7 fruit fly cellular contexts compared by ENCODE assay signal in the genomic region with DNA sequence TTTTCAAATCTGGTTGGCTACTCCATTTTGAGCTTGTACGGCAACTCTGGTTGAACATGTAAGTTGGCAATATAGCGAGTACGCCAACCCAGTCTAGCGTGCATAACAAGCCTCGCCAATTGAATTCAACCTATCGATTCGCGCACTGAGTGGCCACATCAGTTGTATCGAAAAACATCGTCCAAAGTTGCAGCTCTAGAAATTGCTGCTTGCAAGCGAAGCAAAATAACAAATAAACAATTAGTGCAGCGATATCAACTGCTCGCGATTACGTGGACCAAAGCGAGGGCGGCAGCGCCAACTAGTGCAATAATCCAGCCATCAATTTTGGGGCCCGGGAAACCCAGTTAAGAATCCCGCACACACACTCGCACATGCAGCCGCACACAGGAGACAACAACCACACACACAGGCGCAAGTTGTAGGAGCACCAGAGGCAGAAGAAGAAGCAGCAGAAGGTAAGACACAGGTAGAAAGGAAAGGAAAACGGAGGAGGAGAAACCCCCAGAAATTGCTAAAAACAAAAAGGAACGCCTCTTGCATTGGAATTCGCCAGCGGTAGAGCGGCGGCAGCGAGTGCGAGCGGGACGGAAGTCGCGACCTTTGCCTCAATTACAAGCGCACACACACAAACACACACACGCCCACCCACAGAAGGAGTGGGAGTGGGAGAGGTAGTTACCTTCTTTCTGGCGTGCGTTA.
TF ChIP-seq lines count a peak whose summit lies in the region.

No protein-coding gene starts in this region.

- peak; percentile 63 to 68 for TF ChIP-seq CTCF in S2 (optimal IDR thresholded peaks at IDR 0.05; lab: Kevin White, UChicago)
- peak; percentile 54 for TF ChIP-seq CTCF in whole organism, embryonic (GFP tag; optimal IDR thresholded peaks at IDR 0.05; lab: Kevin White, UChicago)

TF ChIP-seq in whole organism, 6 proteins besides CTCF, POLR2A, EP300 and RAD21:
- no peak for TF ChIP-seq EcR (GFP tag; optimal IDR thresholded peaks at IDR 0.05; lab: Kevin White, UChicago)
- TF ChIP-seq pan (optimal IDR thresholded peaks at IDR 0.05; lab: Kevin White, UChicago), result no peak
- TF ChIP-seq Dll (optimal IDR thresholded peaks at IDR 0.05; lab: Kevin White, UChicago), result no peak
- no peak for TF ChIP-seq psq (optimal IDR thresholded peaks at IDR 0.05; lab: Kevin White, UChicago)
- TF ChIP-seq CG8478 (optimal IDR thresholded peaks at IDR 0.05; lab: Kevin White, UChicago), result peak; percentile 49
- no peak for TF ChIP-seq usp (GFP tag; optimal IDR thresholded peaks at IDR 0.05; lab: Kevin White, UChicago)

TF ChIP-seq in whole organism, adult, 20 proteins besides CTCF, POLR2A, EP300 and RAD21 (continues in another document):
- TF ChIP-seq ovo (GFP tag; optimal IDR thresholded peaks at IDR 0.05; lab: Kevin White, UChicago) (no peak), Crg-1 (GFP tag; optimal IDR thresholded peaks at IDR 0.05; lab: Kevin White, UChicago) (peak; percentile 46), pad (GFP tag; optimal IDR thresholded peaks at IDR 0.05; lab: Kevin White, UChicago) (peak; percentile 16), kay (GFP tag; lab: Kevin White, UChicago; ENCODE audit: borderline replicate concordance) (no peak), tj (GFP tag; optimal IDR thresholded peaks at IDR 0.05; lab: Kevin White, UChicago) (peak; percentile 94), CG12768 (GFP tag; optimal IDR thresholded peaks at IDR 0.05; lab: Kevin White, UChicago) (peak; percentile 28), CG14711 (tag; optimal IDR thresholded peaks at IDR 0.05; lab: Kevin White, UChicago) (peak; percentile 64), cic (GFP tag; optimal IDR thresholded peaks at IDR 0.05; lab: Kevin White, UChicago) (no peak), Clk (GFP tag; optimal IDR thresholded peaks at IDR 0.05; lab: Kevin White, UChicago) (no peak), CG33017 (tag; optimal IDR thresholded peaks at IDR 0.05; lab: Kevin White, UChicago) (no peak), cnc (optimal IDR thresholded peaks at IDR 0.05; lab: Kevin White, UChicago) (no peak), Hr96 (GFP tag; optimal IDR thresholded peaks at IDR 0.05; lab: Kevin White, UChicago) (peak; percentile 26), toe (GFP tag; optimal IDR thresholded peaks at IDR 0.05; lab: Kevin White, UChicago) (no peak), bab1 (GFP tag; optimal IDR thresholded peaks at IDR 0.05; lab: Kevin White, UChicago) (peak; percentile 62), CG7101 (tag; optimal IDR thresholded peaks at IDR 0.05; lab: Kevin White, UChicago) (peak; percentile 31)

TF ChIP-seq in whole organism, embryonic, 481 proteins besides CTCF, POLR2A, EP300 and RAD21 (continues in another document):
- peak; percentile 14 for TF ChIP-seq luna (GFP tag; optimal IDR thresholded peaks at IDR 0.05; lab: Kevin White, UChicago)
- TF ChIP-seq Camta (GFP tag; optimal IDR thresholded peaks at IDR 0.05; lab: Kevin White, UChicago), result no peak
- TF ChIP-seq CG12659 (GFP tag; optimal IDR thresholded peaks at IDR 0.05; lab: Kevin White, UChicago), result peak; percentile 76
- TF ChIP-seq CG31441 (GFP tag; IDR thresholded peaks at IDR 0.05; lab: Robert Waterston, UW), result no peak
- no peak for TF ChIP-seq CG18476 (GFP tag; optimal IDR thresholded peaks at IDR 0.05; lab: Kevin White, UChicago)
- TF ChIP-seq Awh (GFP tag; IDR thresholded peaks at IDR 0.05; lab: Robert Waterston, UW), result no peak
- TF ChIP-seq CG1024 (GFP tag; IDR thresholded peaks at IDR 0.05; lab: Robert Waterston, UW), result no peak
- TF ChIP-seq CG1603 (tag; optimal IDR thresholded peaks at IDR 0.05; lab: Kevin White, UChicago), result peak; percentile 95
- TF ChIP-seq gt (GFP tag; IDR thresholded peaks at IDR 0.05; lab: Robert Waterston, UW), result no peak
- TF ChIP-seq Hr51 (GFP tag; optimal IDR thresholded peaks at IDR 0.05; lab: Kevin White, UChicago), result peak in 1 of 2 experiments; percentile 22
- no peak for TF ChIP-seq Dip2 (GFP tag; IDR thresholded peaks at IDR 0.05; lab: Robert Waterston, UW)
- peak; percentile 84 for TF ChIP-seq CG3847 (GFP tag; IDR thresholded peaks at IDR 0.05; lab: Robert Waterston, UW)
- no peak for TF ChIP-seq CkIIα-i1 (GFP tag; IDR thresholded peaks at IDR 0.05; lab: Robert Waterston, UW)
- TF ChIP-seq tna (GFP tag; IDR thresholded peaks at IDR 0.05; lab: Robert Waterston, UW; ENCODE audit: partially characterized antibody), result peak; percentile 86
- TF ChIP-seq ash1 (GFP tag; optimal IDR thresholded peaks at IDR 0.05; lab: Kevin White, UChicago), result no peak
- TF ChIP-seq hbn (GFP tag; IDR thresholded peaks at IDR 0.05; lab: Robert Waterston, UW; ENCODE audit: partially characterized antibody), result peak; percentile 90

TF ChIP-seq in whole organism, prepupa, 60 proteins besides CTCF, POLR2A, EP300 and RAD21 (continues in another document):
- no peak for TF ChIP-seq pdm3 (GFP tag; optimal IDR thresholded peaks at IDR 0.05; lab: Kevin White, UChicago)
- no peak for TF ChIP-seq CG6792 (GFP tag; optimal IDR thresholded peaks at IDR 0.05; lab: Kevin White, UChicago)
- no peak for TF ChIP-seq CG4318 (GFP tag; optimal IDR thresholded peaks at IDR 0.05; lab: Kevin White, UChicago)
- peak; percentile 84 for TF ChIP-seq Eip78C (GFP tag; lab: Kevin White, UChicago)
- TF ChIP-seq CG6163 (GFP tag; IDR thresholded peaks at IDR 0.05; lab: Robert Waterston, UW), result no peak
- TF ChIP-seq eg (GFP tag; IDR thresholded peaks at IDR 0.05; lab: Robert Waterston, UW), result no peak
- TF ChIP-seq CG9139 (GFP tag; optimal IDR thresholded peaks at IDR 0.05; lab: Kevin White, UChicago), result peak; percentile 37
- TF ChIP-seq Blimp-1 (GFP tag; optimal IDR thresholded peaks at IDR 0.05; lab: Kevin White, UChicago), result no peak
- peak; percentile 99 for TF ChIP-seq svp (GFP tag; lab: Kevin White, UChicago)
- TF ChIP-seq CG11902 (GFP tag; optimal IDR thresholded peaks at IDR 0.05; lab: Kevin White, UChicago), result no peak
- TF ChIP-seq CG6808 (GFP tag; optimal IDR thresholded peaks at IDR 0.05; lab: Kevin White, UChicago), result peak; percentile 1
- TF ChIP-seq CG32006 (GFP tag; optimal IDR thresholded peaks at IDR 0.05; lab: Kevin White, UChicago), result no peak
- TF ChIP-seq Eip75B (GFP tag; optimal IDR thresholded peaks at IDR 0.05; lab: Kevin White, UChicago), result peak; percentile 15
- TF ChIP-seq Hr4 (GFP tag; optimal IDR thresholded peaks at IDR 0.05; lab: Kevin White, UChicago), result no peak
- TF ChIP-seq CG11294 (GFP tag; IDR thresholded peaks at IDR 0.05; lab: Robert Waterston, UW), result no peak
- TF ChIP-seq CG11762 (GFP tag; optimal IDR thresholded peaks at IDR 0.05; lab: Kevin White, UChicago; ENCODE audit: insufficient read depth), result no peak
- TF ChIP-seq lz (GFP tag; optimal IDR thresholded peaks at IDR 0.05; lab: Kevin White, UChicago), result no peak

TF ChIP-seq in whole organism, pupa, 21 proteins besides CTCF, POLR2A, EP300 and RAD21:
- peak; percentile 63 for TF ChIP-seq CG13204 (GFP tag; optimal IDR thresholded peaks at IDR 0.05; lab: Kevin White, UChicago)
- TF ChIP-seq fd96Ca (GFP tag; IDR thresholded peaks at IDR 0.05; lab: Robert Waterston, UW), result no peak
- TF ChIP-seq Pif1A (GFP tag; optimal IDR thresholded peaks at IDR 0.05; lab: Kevin White, UChicago), result no peak
- no peak for TF ChIP-seq D1 (tag; optimal IDR thresholded peaks at IDR 0.05; lab: Kevin White, UChicago)
- TF ChIP-seq Ets98B (GFP tag; IDR thresholded peaks at IDR 0.05; lab: Robert Waterston, UW), result no peak

TF ChIP-seq in whole organism, wandering third instar larva, 38 proteins besides CTCF, POLR2A, EP300 and RAD21:
- no peak for TF ChIP-seq sage (GFP tag; optimal IDR thresholded peaks at IDR 0.05; lab: Kevin White, UChicago)
- peak; percentile 1 for TF ChIP-seq Hr83 (GFP tag; optimal IDR thresholded peaks at IDR 0.05; lab: Kevin White, UChicago; ENCODE audit: poor library complexity, severe bottlenecking)
- TF ChIP-seq brk (GFP tag; optimal IDR thresholded peaks at IDR 0.05; lab: Kevin White, UChicago), result no peak
- peak; percentile 49 for TF ChIP-seq psq (GFP tag; optimal IDR thresholded peaks at IDR 0.05; lab: Kevin White, UChicago)
- no peak for TF ChIP-seq sv (GFP tag; optimal IDR thresholded peaks at IDR 0.05; lab: Kevin White, UChicago)
- TF ChIP-seq N (GFP tag; optimal IDR thresholded peaks at IDR 0.05; lab: Kevin White, UChicago), result peak; percentile 21
- TF ChIP-seq Dfd (GFP tag; optimal IDR thresholded peaks at IDR 0.05; lab: Kevin White, UChicago), result no peak
- peak; percentile 86 for TF ChIP-seq Myc (optimal IDR thresholded peaks at IDR 0.05; lab: Kevin White, UChicago)
- TF ChIP-seq foxo (GFP tag; optimal IDR thresholded peaks at IDR 0.05; lab: Kevin White, UChicago), result no peak
- no peak for TF ChIP-seq usp (GFP tag; optimal IDR thresholded peaks at IDR 0.05; lab: Kevin White, UChicago)
- TF ChIP-seq Abd-B (GFP tag; optimal IDR thresholded peaks at IDR 0.05; lab: Kevin White, UChicago), result no peak
- no peak for TF ChIP-seq Jra (GFP tag; optimal IDR thresholded peaks at IDR 0.05; lab: Kevin White, UChicago)
- TF ChIP-seq Hnf4 (GFP tag; optimal IDR thresholded peaks at IDR 0.05; lab: Kevin White, UChicago), result no peak
- TF ChIP-seq Rel (GFP tag; optimal IDR thresholded peaks at IDR 0.05; lab: Kevin White, UChicago), result no peak
- peak; percentile 71 for TF ChIP-seq Rel (tag; optimal IDR thresholded peaks at IDR 0.05; lab: Kevin White, UChicago)
- no peak for TF ChIP-seq fru (GFP tag; optimal IDR thresholded peaks at IDR 0.05; lab: Kevin White, UChicago)
- TF ChIP-seq OdsH (GFP tag; optimal IDR thresholded peaks at IDR 0.05; lab: Kevin White, UChicago), result no peak
TF ChIP-seq in whole organism, wandering third instar larva: peak in this region for 5.
